Fruit fly (Drosophila melanogaster): ENCODE measurements around the gene CG11333.

Gene CG11333

dm6 chr3R:31463012-31463366 lies at the start of gene CG11333, which contains the start of gene CG11334:
Gene CG11333, plus strand, starts transcription at chr3R:31463301.
Gene CG11334, minus strand, starts transcription at chr3R:31463037.
- TF ChIP-seq h (optimal IDR thresholded peaks at IDR 0.05), result no peak
- no peak for TF ChIP-seq Sin3A (optimal IDR thresholded peaks at IDR 0.05)
- no peak for TF ChIP-seq ttk (optimal IDR thresholded peaks at IDR 0.05)
- no peak for TF ChIP-seq insv (optimal IDR thresholded peaks at IDR 0.05)
- TF ChIP-seq psq (optimal IDR thresholded peaks at IDR 0.05), result no peak
- no peak for TF ChIP-seq Myc (optimal IDR thresholded peaks at IDR 0.05)

dm6 chr3R:31419531-31419930 lies 43.6 kb upstream of the CG11333 start:
- TF ChIP-seq psq (optimal IDR thresholded peaks at IDR 0.05) (no peak), Myc (optimal IDR thresholded peaks at IDR 0.05) (no peak), Sin3A (optimal IDR thresholded peaks at IDR 0.05) (no peak), h (optimal IDR thresholded peaks at IDR 0.05) (no peak), insv (optimal IDR thresholded peaks at IDR 0.05) (no peak), ttk (optimal IDR thresholded peaks at IDR 0.05) (no peak)

dm6 chr3R:31420675-31421074 lies 42.4 kb upstream of the CG11333 start:
- TF ChIP-seq psq (optimal IDR thresholded peaks at IDR 0.05) (no peak), Sin3A (optimal IDR thresholded peaks at IDR 0.05) (no peak), ttk (optimal IDR thresholded peaks at IDR 0.05) (no peak), h (optimal IDR thresholded peaks at IDR 0.05) (no peak), insv (optimal IDR thresholded peaks at IDR 0.05) (no peak), Myc (optimal IDR thresholded peaks at IDR 0.05) (no peak)

DNA sequence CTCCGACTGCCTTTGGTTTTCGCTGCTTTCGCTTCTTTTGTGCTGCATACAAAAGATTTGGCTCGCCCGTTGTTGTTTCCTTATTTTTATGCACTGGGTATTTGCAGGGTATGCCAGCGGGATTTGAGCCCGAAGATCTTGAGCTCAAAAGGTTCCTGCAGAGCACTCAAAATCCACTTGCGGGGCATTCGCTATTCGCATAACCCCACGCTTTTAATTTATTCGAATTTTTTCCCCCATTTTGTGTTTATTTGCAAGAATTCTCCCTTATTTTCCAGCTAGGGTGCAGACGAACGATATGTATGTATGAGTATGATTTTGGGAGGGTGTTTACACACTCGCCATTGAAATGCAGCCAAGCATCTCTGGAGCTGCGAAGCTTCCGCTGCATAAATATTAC lies 41.1 kb upstream of the CG11333 start:
- no peak for TF ChIP-seq psq (optimal IDR thresholded peaks at IDR 0.05)
- no peak for TF ChIP-seq Sin3A (optimal IDR thresholded peaks at IDR 0.05)
- TF ChIP-seq ttk (optimal IDR thresholded peaks at IDR 0.05), result no peak
- no peak for TF ChIP-seq Myc (optimal IDR thresholded peaks at IDR 0.05)
- TF ChIP-seq insv (optimal IDR thresholded peaks at IDR 0.05), result no peak
- no peak for TF ChIP-seq h (optimal IDR thresholded peaks at IDR 0.05)

- TF ChIP-seq ttk (optimal IDR thresholded peaks at IDR 0.05) (no peak), Sin3A (optimal IDR thresholded peaks at IDR 0.05) (no peak), Myc (optimal IDR thresholded peaks at IDR 0.05) (no peak), h (optimal IDR thresholded peaks at IDR 0.05) (no peak), psq (optimal IDR thresholded peaks at IDR 0.05) (no peak)
Measured at dm6 chr3R:31424427-31424826, 38.7 kb upstream of the CG11333 start.

dm6 chr3R:31435619-31436018 lies 27.5 kb upstream of the CG11333 start:
- TF ChIP-seq psq (optimal IDR thresholded peaks at IDR 0.05) (no peak), Sin3A (optimal IDR thresholded peaks at IDR 0.05) (no peak), ttk (optimal IDR thresholded peaks at IDR 0.05) (no peak), h (optimal IDR thresholded peaks at IDR 0.05) (no peak), Myc (optimal IDR thresholded peaks at IDR 0.05) (no peak), insv (optimal IDR thresholded peaks at IDR 0.05) (no peak)

DNA sequence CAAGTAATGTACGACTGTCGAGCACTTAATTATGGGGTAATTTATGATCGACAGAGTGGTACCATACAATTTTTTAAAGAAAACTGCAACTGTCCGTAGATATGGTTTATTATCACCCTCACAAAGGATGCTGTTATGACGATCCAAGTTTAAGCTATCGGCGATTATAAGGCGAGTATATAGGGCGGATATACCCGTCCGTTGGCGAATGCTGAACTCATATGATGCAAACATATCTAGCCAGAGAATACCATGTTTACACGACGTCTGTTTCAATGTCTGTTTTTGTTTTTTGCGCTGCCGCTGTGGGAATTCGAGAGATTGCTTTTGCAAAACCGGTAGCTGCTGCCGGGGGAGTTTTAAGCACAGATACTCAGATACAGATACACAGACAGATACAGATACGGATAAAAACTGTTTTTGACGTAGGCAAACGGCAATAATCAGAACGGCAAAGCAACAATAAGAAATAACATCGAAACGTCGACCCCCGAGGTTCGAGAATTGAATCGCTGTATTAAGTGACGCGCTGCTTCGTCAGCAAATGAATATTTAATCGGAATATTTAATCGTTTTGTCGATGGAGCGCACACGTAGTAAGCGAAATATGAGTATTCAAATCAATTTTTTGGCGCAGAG lies 25.6 kb upstream of the CG11333 start:
- TF ChIP-seq Myc (optimal IDR thresholded peaks at IDR 0.05) (no peak), Sin3A (optimal IDR thresholded peaks at IDR 0.05) (no peak), psq (optimal IDR thresholded peaks at IDR 0.05) (no peak), ttk (optimal IDR thresholded peaks at IDR 0.05) (no peak), h (optimal IDR thresholded peaks at IDR 0.05) (no peak), insv (optimal IDR thresholded peaks at IDR 0.05) (no peak)

- TF ChIP-seq psq (optimal IDR thresholded peaks at IDR 0.05), result no peak
- TF ChIP-seq ttk (optimal IDR thresholded peaks at IDR 0.05), result no peak
Measured at dm6 chr3R:31438856-31439255, 24.2 kb upstream of the CG11333 start.

DNA sequence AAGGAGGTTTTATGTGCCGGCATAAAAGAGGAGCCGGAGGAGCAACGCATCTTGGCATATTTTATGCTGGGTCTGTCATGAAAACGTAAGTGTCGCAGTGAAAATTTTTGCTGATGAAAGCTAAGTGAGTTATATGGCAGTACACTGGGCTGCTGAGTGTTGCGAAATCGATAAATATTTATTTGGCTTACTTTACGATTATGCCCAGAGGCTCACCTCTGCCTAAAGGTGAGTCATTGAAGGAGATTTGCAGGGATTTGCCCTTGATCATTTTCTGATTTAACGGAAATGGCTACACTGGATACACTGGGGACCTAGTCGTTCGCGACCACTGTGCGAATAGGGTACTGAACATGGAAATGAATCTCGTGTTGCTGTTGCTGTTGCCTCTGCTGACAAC lies 23.1 kb upstream of the CG11333 start:
- TF ChIP-seq ttk (optimal IDR thresholded peaks at IDR 0.05), result no peak
- TF ChIP-seq psq (optimal IDR thresholded peaks at IDR 0.05), result no peak
- TF ChIP-seq Sin3A (optimal IDR thresholded peaks at IDR 0.05), result no peak
- no peak for TF ChIP-seq Myc (optimal IDR thresholded peaks at IDR 0.05)
- no peak for TF ChIP-seq insv (optimal IDR thresholded peaks at IDR 0.05)
- no peak for TF ChIP-seq h (optimal IDR thresholded peaks at IDR 0.05)

DNA sequence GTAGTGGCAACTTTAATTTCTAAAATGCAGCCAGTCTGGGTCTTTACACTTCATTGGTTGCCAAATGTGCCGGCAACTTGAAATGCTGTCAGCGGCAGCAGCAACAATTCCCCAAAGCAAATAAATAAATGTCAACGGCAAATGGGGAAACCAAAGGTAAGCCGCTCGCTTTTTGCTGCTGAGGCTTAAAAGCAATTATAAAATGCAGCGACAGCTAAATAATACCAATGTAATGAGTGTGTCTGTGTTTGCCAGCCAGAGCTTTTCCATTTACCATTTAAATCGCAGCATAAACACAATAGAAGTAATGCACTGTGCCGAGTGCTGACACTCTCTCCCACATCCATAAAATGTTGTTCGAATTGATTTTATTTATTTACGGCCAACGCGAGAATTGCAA lies 22.5 kb upstream of the CG11333 start:
- TF ChIP-seq h (optimal IDR thresholded peaks at IDR 0.05), result no peak
- no peak for TF ChIP-seq Sin3A (optimal IDR thresholded peaks at IDR 0.05)
- TF ChIP-seq psq (optimal IDR thresholded peaks at IDR 0.05), result no peak
- TF ChIP-seq ttk (optimal IDR thresholded peaks at IDR 0.05), result no peak
- no peak for TF ChIP-seq insv (optimal IDR thresholded peaks at IDR 0.05)
- TF ChIP-seq Myc (optimal IDR thresholded peaks at IDR 0.05), result no peak

dm6 chr3R:31443023-31443422 lies 20.1 kb upstream of the CG11333 start:
- TF ChIP-seq Myc (optimal IDR thresholded peaks at IDR 0.05), result no peak
- no peak for TF ChIP-seq ttk (optimal IDR thresholded peaks at IDR 0.05)
- TF ChIP-seq h (optimal IDR thresholded peaks at IDR 0.05), result no peak
- no peak for TF ChIP-seq insv (optimal IDR thresholded peaks at IDR 0.05)

dm6 chr3R:31443455-31443854 lies 19.6 kb upstream of the CG11333 start:
- TF ChIP-seq insv (optimal IDR thresholded peaks at IDR 0.05), result no peak
- no peak for TF ChIP-seq Sin3A (optimal IDR thresholded peaks at IDR 0.05)
- no peak for TF ChIP-seq psq (optimal IDR thresholded peaks at IDR 0.05)
- no peak for TF ChIP-seq h (optimal IDR thresholded peaks at IDR 0.05)
- no peak for TF ChIP-seq ttk (optimal IDR thresholded peaks at IDR 0.05)
- no peak for TF ChIP-seq Myc (optimal IDR thresholded peaks at IDR 0.05)

DNA sequence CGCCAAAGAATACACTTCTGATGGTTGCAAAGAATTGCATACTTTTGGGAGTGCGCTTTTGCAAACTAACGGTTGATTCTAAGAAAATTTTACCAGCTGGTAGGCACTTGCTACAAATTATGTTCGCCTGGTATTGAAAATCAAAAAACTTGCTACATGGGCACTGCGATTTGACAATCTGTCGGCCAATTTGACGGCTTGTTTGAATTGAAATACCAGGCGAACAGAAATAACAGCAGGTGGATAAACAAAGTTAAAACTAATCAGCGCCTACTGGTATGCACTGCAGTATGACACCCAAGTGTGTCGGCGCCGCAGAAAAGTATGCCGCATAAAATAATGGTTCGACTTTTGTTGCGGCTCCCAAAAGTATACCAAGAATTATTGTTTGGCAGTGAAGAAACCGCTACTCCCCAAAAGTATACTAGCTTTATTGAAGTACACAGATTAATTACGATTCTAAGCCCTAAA lies 5.1 kb upstream of the CG11333 start:
- TF ChIP-seq insv (optimal IDR thresholded peaks at IDR 0.05), result no peak
- no peak for TF ChIP-seq Sin3A (optimal IDR thresholded peaks at IDR 0.05)
- no peak for TF ChIP-seq ttk (optimal IDR thresholded peaks at IDR 0.05)
- no peak for TF ChIP-seq psq (optimal IDR thresholded peaks at IDR 0.05)
- no peak for TF ChIP-seq Myc (optimal IDR thresholded peaks at IDR 0.05)
- TF ChIP-seq h (optimal IDR thresholded peaks at IDR 0.05), result no peak
